Worm (Caenorhabditis elegans) whole organism, early embryonic: Measurements from ENCODE around the gene C40H1.9.

ENCODE experiments used
- F13C5.2 ChIP-seq: sonication (generic microtip); optimal IDR thresholded peaks from 2 replicates; lab custom pipeline; 2017; ENCODE audit warnings: mild to moderate bottlenecking, missing genetic modification characterization, inconsistent platforms, missing compliant biosample characterization
- ama-1 ChIP-seq: fragments of 150-350 bp; optimal IDR thresholded peaks from 2 replicates; lab custom pipeline; 2014
- ceh-13 ChIP-seq: fragments of 200-800 bp; sonication (Bioruptor generic); optimal IDR thresholded peaks from 2 replicates; lab custom pipeline; 2018; ENCODE audit warnings: mild to moderate bottlenecking, missing genetic modification characterization, missing compliant biosample characterization
- ceh-36 ChIP-seq: sonication (generic microtip); optimal IDR thresholded peaks from 2 replicates; lab custom pipeline; 2016; ENCODE audit warnings: missing genetic modification characterization, inconsistent platforms, missing compliant biosample characterization
- pes-1 ChIP-seq: fragments of 200-800 bp; sonication (Bioruptor generic); IDR thresholded peaks from 2 replicates; pipeline ENCODE4 v1.3.6; 2022; ENCODE audit warnings: missing genetic modification reagents, missing genetic modification characterization, missing compliant biosample characterization
- scrt-1 ChIP-seq: fragments of 200-800 bp; sonication (Bioruptor generic); IDR thresholded peaks from 2 replicates; pipeline ENCODE4 v1.3.6; 2022; ENCODE audit warnings: missing genetic modification characterization, missing compliant biosample characterization
- tra-4 ChIP-seq: sonication (generic microtip); optimal IDR thresholded peaks from 2 replicates; lab custom pipeline; 2017; ENCODE audit warnings: missing genetic modification characterization, missing compliant biosample characterization

DNA sequence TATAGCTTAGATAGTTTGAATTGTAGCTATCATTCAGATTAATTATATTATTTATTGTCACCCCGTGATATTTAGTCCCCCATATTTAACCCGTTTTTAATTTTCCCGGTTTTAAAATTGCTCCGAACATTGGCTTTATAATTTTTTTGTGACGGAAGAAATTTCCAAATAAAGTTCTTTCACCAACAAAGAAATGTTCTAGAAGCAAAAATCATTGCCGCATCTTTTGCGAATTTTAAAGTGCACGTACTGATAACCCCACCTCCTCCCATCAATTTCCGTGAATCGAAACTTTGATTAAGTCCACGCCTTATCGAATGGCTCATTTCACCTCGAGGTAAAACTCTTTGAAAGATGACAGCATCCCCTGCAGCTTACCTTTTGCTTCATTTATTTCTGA is 5.0 kb downstream of the C40H1.9 start, which contains the start of gene C40H1.7:
- no peak for TF ChIP-seq ceh-36 (tag; lab: Kevin White, UChicago)
- TF ChIP-seq F13C5.2 (tag; lab: Kevin White, UChicago) = no peak
- TF ChIP-seq tra-4 (tag; lab: Kevin White, UChicago) = no peak
- TF ChIP-seq pes-1 = no peak
- no peak for TF ChIP-seq scrt-1
- TF ChIP-seq ama-1 = no peak
- no peak for TF ChIP-seq ceh-13 (GFP tag; lab: Kevin White, UChicago)
